Worm (Caenorhabditis elegans) whole organism, L4/young adult: ENCODE results near the gene sql-1.
A peak's percentile ranks its signal among the peaks of the same experiment; 100 is the strongest.

ENCODE experiments used
- W03F9.2 ChIP-seq: fragments of 150-350 bp; optimal IDR thresholded peaks from 2 replicates; lab custom pipeline; 2014; ENCODE audit warnings: missing biosample characterization, missing genetic modification characterization
- dao-5 ChIP-seq: sonication (generic microtip); optimal IDR thresholded peaks from 2 replicates; lab custom pipeline; 2016; ENCODE audit warnings: missing genotype, missing genetic modification characterization, moderate library complexity, missing compliant biosample characterization
- him-1 ChIP-seq: sonication (generic microtip); optimal IDR thresholded peaks from 2 replicates; lab custom pipeline; 2016; ENCODE audit warnings: missing genotype, missing genetic modification reagents, missing genetic modification characterization, missing compliant biosample characterization

DNA sequence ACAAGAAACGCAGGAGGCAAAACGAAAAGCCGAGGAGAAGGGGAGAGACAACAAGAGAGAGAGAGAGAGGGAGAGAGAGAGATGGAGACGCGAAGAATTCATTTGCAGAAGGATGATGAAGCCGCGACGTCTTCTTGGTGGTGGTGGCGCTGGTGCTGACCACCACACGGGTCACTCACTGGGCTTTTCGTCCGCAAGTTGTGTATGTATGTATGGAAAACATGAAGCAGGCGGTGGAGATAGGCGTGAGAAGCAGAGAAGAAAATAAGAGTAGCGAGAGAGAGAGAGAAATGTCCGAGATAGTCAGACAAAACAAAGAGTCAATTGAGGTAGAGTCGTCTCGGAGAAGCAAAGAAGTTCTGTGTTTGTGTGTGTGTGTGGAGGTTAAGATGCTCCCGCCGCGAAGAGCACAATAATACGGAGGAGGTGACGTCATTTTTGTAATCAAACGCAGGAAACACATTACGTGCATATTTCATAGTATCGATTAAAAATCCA is 58.8 kb downstream of the sql-1 start:
- TF ChIP-seq him-1 (peak; percentile 46), W03F9.2 (tag; lab: Kevin White, UChicago) (peak; percentile 30), dao-5 (tag; lab: Kevin White, UChicago) (no peak)
